Fruit fly (Drosophila melanogaster) S2 (cell line): Measurements from ENCODE around the gene Prp18.

Source experiments
- CG8478 ChIP-seq: fragments of >200 bp; optimal IDR thresholded peaks from 2 replicates; lab custom pipeline; 2018
- CTCF ChIP-seq, 2 experiments: fragments of >200 bp; optimal IDR thresholded peaks; 2 replicates each; lab custom pipeline; 2018

- TF ChIP-seq CG8478 (lab: Kevin White, UChicago): no peak
- TF ChIP-seq CTCF (optimal IDR thresholded peaks at IDR 0.05; lab: Kevin White, UChicago): no peak
Observed at dm6 chr3R:19044638-19045037, 13.6 kb upstream of the Prp18 start.
